Worm (Caenorhabditis elegans) whole organism, midembryonic: ENCODE results near the gene clec-199.

Experiments used
- T22C8.4 ChIP-seq: fragments of 200-800 bp; sonication (Bioruptor generic); IDR thresholded peaks from 2 replicates; pipeline ENCODE4 v1.3.6; 2022; ENCODE audit warnings: missing genetic modification characterization, missing compliant biosample characterization
- cog-1 ChIP-seq: sonication (generic microtip); optimal IDR thresholded peaks from 2 replicates; lab custom pipeline; 2016; ENCODE audit warnings: missing genetic modification characterization, missing compliant biosample characterization
- flt-1 ChIP-seq: fragments of 200-800 bp; sonication (Bioruptor generic); IDR thresholded peaks from 2 replicates; pipeline ENCODE4 v1.3.6; 2022; ENCODE audit warnings: missing genetic modification characterization, missing compliant biosample characterization
- klf-2 ChIP-seq: fragments of 200-800 bp; sonication (Bioruptor generic); conservative IDR thresholded peaks from 2 replicates; pipeline ENCODE4 v1.3.6; 2022; ENCODE audit warnings: missing genetic modification reagents, missing genetic modification characterization, missing compliant biosample characterization
- med-1 ChIP-seq: sonication (generic microtip); optimal IDR thresholded peaks from 2 replicates; lab custom pipeline; 2017; ENCODE audit warnings: missing genetic modification characterization, mild to moderate bottlenecking, missing compliant biosample characterization, antibody characterized with exemption, missing genetic modification reagents; ENCODE audit not compliant: insufficient read depth
- ref-1 ChIP-seq: fragments of 200-800 bp; sonication (Bioruptor generic); conservative IDR thresholded peaks from 2 replicates; pipeline ENCODE4 v1.3.6; 2022; ENCODE audit warnings: missing genetic modification reagents, missing genetic modification characterization, missing compliant biosample characterization
- tab-1 ChIP-seq: fragments of 200-800 bp; sonication (Bioruptor generic); IDR thresholded peaks from 2 replicates; pipeline ENCODE4 v1.3.6; 2022; ENCODE audit warnings: missing genetic modification characterization, missing compliant biosample characterization
- ztf-23 ChIP-seq: fragments of 200-800 bp; sonication (Bioruptor generic); IDR thresholded peaks from 2 replicates; pipeline ENCODE4 v1.3.6; 2022; ENCODE audit warnings: missing genetic modification reagents, missing genetic modification characterization, missing compliant biosample characterization
- ztf-29 ChIP-seq: fragments of 200-800 bp; sonication (Bioruptor generic); IDR thresholded peaks from 2 replicates; pipeline ENCODE4 v1.3.6; 2022; ENCODE audit warnings: missing genetic modification reagents, missing genetic modification characterization, missing compliant biosample characterization

The clec-199 gene

ce11 chrIV:17395910-17396309 is 44.2 kb downstream of the clec-199 start, which contains the start of gene sru-15:
Gene sru-15 (plus strand): TSS chrIV:17396210.
- TF ChIP-seq ref-1 (GFP tag; lab: Robert Waterston, UW) (no peak), med-1 (GFP tag; lab: Kevin White, UChicago) (no peak), ztf-23 (GFP tag; lab: Robert Waterston, UW) (no peak), ztf-29 (no peak), T22C8.4 (GFP tag; lab: Robert Waterston, UW) (no peak), klf-2 (GFP tag; lab: Robert Waterston, UW) (no peak), flt-1 (GFP tag; lab: Robert Waterston, UW) (no peak), cog-1 (tag; lab: Kevin White, UChicago) (no peak), tab-1 (no peak)

- TF ChIP-seq ref-1 (GFP tag; lab: Robert Waterston, UW) (no peak), ztf-29 (no peak), cog-1 (tag; lab: Kevin White, UChicago) (no peak), T22C8.4 (GFP tag; lab: Robert Waterston, UW) (no peak), ztf-23 (GFP tag; lab: Robert Waterston, UW) (no peak), tab-1 (no peak), med-1 (GFP tag; lab: Kevin White, UChicago) (no peak), klf-2 (GFP tag; lab: Robert Waterston, UW) (no peak), flt-1 (GFP tag; lab: Robert Waterston, UW) (no peak)
These were observed 47.8 kb downstream of the clec-199 start, which contains the start of gene T02D1.4 for ce11 chrIV:17399455-17399854. Gene T02D1.4 (plus strand): TSS chrIV:17399755.

ce11 chrIV:17405530-17405929 is 53.8 kb downstream of the clec-199 start, which contains the start of gene pmp-4:
Gene pmp-4 (minus strand): TSS chrIV:17405630.
- TF ChIP-seq ref-1 (GFP tag; lab: Robert Waterston, UW) (no peak), cog-1 (tag; lab: Kevin White, UChicago) (no peak), T22C8.4 (GFP tag; lab: Robert Waterston, UW) (no peak), klf-2 (GFP tag; lab: Robert Waterston, UW) (no peak)

- TF ChIP-seq klf-2 (GFP tag; lab: Robert Waterston, UW) (no peak), med-1 (GFP tag; lab: Kevin White, UChicago) (no peak)
These were observed 54.4 kb downstream of the clec-199 start for ce11 chrIV:17406119-17406518.

ce11 chrIV:17407025-17407424 is 55.3 kb downstream of the clec-199 start, which contains the start of gene T02D1.7:
Gene T02D1.7 (minus strand): TSS chrIV:17407125.
- TF ChIP-seq klf-2 (GFP tag; lab: Robert Waterston, UW) (no peak), ztf-29 (no peak), T22C8.4 (GFP tag; lab: Robert Waterston, UW) (no peak), cog-1 (tag; lab: Kevin White, UChicago) (no peak), ref-1 (GFP tag; lab: Robert Waterston, UW) (no peak), tab-1 (no peak), flt-1 (GFP tag; lab: Robert Waterston, UW) (no peak), med-1 (GFP tag; lab: Kevin White, UChicago) (no peak), ztf-23 (GFP tag; lab: Robert Waterston, UW) (no peak)

ce11 chrIV:17407491-17407890 is 55.8 kb downstream of the clec-199 start, which contains the start of gene T02D1.9:
Gene T02D1.9 (minus strand): TSS chrIV:17407591.
- TF ChIP-seq med-1 (GFP tag; lab: Kevin White, UChicago) (no peak), flt-1 (GFP tag; lab: Robert Waterston, UW) (no peak), T22C8.4 (GFP tag; lab: Robert Waterston, UW) (no peak), tab-1 (no peak), ref-1 (GFP tag; lab: Robert Waterston, UW) (no peak), cog-1 (tag; lab: Kevin White, UChicago) (no peak), ztf-23 (GFP tag; lab: Robert Waterston, UW) (no peak), klf-2 (GFP tag; lab: Robert Waterston, UW) (no peak), ztf-29 (no peak)
